Worm (Caenorhabditis elegans) whole organism, mixed stage, embryonic: ENCODE data around the gene T10B10.4.

ENCODE experiments used
- M03D4.4 ChIP-seq: sonication (generic microtip); optimal IDR thresholded peaks from 2 replicates; lab custom pipeline; 2017; ENCODE audit warnings: mild to moderate bottlenecking, missing genetic modification characterization, missing compliant biosample characterization
- bed-3 ChIP-seq: fragments of 200-800 bp; sonication (Bioruptor generic); optimal IDR thresholded peaks from 3 replicates; lab custom pipeline; 2018; ENCODE audit warnings: mild to moderate bottlenecking, missing genetic modification characterization, moderate library complexity, missing compliant biosample characterization
- blmp-1 ChIP-seq: fragments of 150-350 bp; optimal IDR thresholded peaks from 2 replicates; lab custom pipeline; 2014; ENCODE audit warnings: missing biosample characterization, missing genetic modification characterization
- ceh-39 ChIP-seq: fragments of 150-350 bp; optimal IDR thresholded peaks from 2 replicates; lab custom pipeline; 2014; ENCODE audit warnings: missing biosample characterization, missing genetic modification characterization
- ceh-43 ChIP-seq: fragments of 200-800 bp; sonication (Bioruptor generic); optimal IDR thresholded peaks from 2 replicates; lab custom pipeline; 2018; ENCODE audit warnings: mild to moderate bottlenecking, missing genetic modification characterization, moderate library complexity, missing compliant biosample characterization
- ceh-83 ChIP-seq: fragments of 200-800 bp; sonication (Bioruptor generic); optimal IDR thresholded peaks from 2 replicates; lab custom pipeline; 2018; ENCODE audit warnings: mild to moderate bottlenecking, missing genetic modification characterization, missing compliant biosample characterization
- ces-1 ChIP-seq: fragments of 150-350 bp; optimal IDR thresholded peaks from 2 replicates; lab custom pipeline; 2014; ENCODE audit warnings: missing biosample characterization, missing genetic modification reagents, missing genetic modification characterization
- cnd-1 ChIP-seq: fragments of 200-800 bp; sonication (Bioruptor generic); optimal IDR thresholded peaks from 2 replicates; lab custom pipeline; 2018; ENCODE audit warnings: mild to moderate bottlenecking, missing genetic modification characterization, missing compliant biosample characterization
- drap-1 ChIP-seq: fragments of 200-800 bp; sonication (Bioruptor generic); optimal IDR thresholded peaks from 3 replicates; lab custom pipeline; 2018; ENCODE audit warnings: mild to moderate bottlenecking, missing genetic modification characterization, missing compliant biosample characterization
- elt-1 ChIP-seq: sonication (generic microtip); optimal IDR thresholded peaks from 2 replicates; lab custom pipeline; 2017; ENCODE audit warnings: missing genetic modification characterization, mild to moderate bottlenecking, missing compliant biosample characterization, antibody characterized with exemption, moderate library complexity, borderline replicate concordance; ENCODE audit not compliant: insufficient read depth
- elt-3 ChIP-seq: fragments of 150-350 bp; optimal IDR thresholded peaks from 2 replicates; lab custom pipeline; 2014; ENCODE audit warnings: missing biosample characterization, missing genetic modification characterization
- flh-1 ChIP-seq: fragments of 200-800 bp; sonication (Bioruptor generic); optimal IDR thresholded peaks from 2 replicates; lab custom pipeline; 2018; ENCODE audit warnings: mild to moderate bottlenecking, missing genetic modification characterization, moderate library complexity, missing compliant biosample characterization
- ham-2 ChIP-seq: fragments of 200-800 bp; sonication (Bioruptor generic); optimal IDR thresholded peaks from 2 replicates; lab custom pipeline; 2018; ENCODE audit warnings: mild to moderate bottlenecking, missing genetic modification characterization, missing compliant biosample characterization
- hlh-1 ChIP-seq: fragments of 150-350 bp; optimal IDR thresholded peaks from 2 replicates; lab custom pipeline; 2014; ENCODE audit warnings: missing biosample characterization, missing genetic modification reagents, missing genetic modification characterization
- lin-13 ChIP-seq: fragments of 150-350 bp; optimal IDR thresholded peaks from 2 replicates; lab custom pipeline; 2014; ENCODE audit warnings: missing biosample characterization, missing genetic modification characterization
- lin-32 ChIP-seq: fragments of 200-800 bp; sonication (Bioruptor generic); optimal IDR thresholded peaks from 2 replicates; lab custom pipeline; 2018; ENCODE audit warnings: mild to moderate bottlenecking, missing genetic modification characterization, missing compliant biosample characterization
- lsy-2 ChIP-seq: fragments of 150-350 bp; optimal IDR thresholded peaks from 2 replicates; lab custom pipeline; 2014; ENCODE audit warnings: missing biosample characterization, missing genetic modification characterization
- mab-5 ChIP-seq: fragments of 150-350 bp; optimal IDR thresholded peaks from 2 replicates; lab custom pipeline; 2014; ENCODE audit warnings: missing biosample characterization, missing genetic modification characterization
- mep-1 ChIP-seq: fragments of 150-350 bp; optimal IDR thresholded peaks from 2 replicates; lab custom pipeline; 2017; ENCODE audit warnings: missing biosample characterization, missing genetic modification reagents, missing genetic modification characterization, inconsistent platforms
- mls-2 ChIP-seq: sonication (generic microtip); optimal IDR thresholded peaks from 2 replicates; lab custom pipeline; 2016; ENCODE audit warnings: mild to moderate bottlenecking, missing genetic modification characterization, moderate library complexity, missing compliant biosample characterization
- nhr-12 ChIP-seq: fragments of 150-350 bp; optimal IDR thresholded peaks from 2 replicates; lab custom pipeline; 2014; ENCODE audit warnings: missing biosample characterization, missing genetic modification characterization
- nhr-2 ChIP-seq: fragments of 150-350 bp; optimal IDR thresholded peaks from 2 replicates; lab custom pipeline; 2014; ENCODE audit warnings: missing biosample characterization, missing genetic modification characterization
- nhr-237 ChIP-seq: fragments of 150-350 bp; optimal IDR thresholded peaks from 2 replicates; lab custom pipeline; 2014; ENCODE audit warnings: missing biosample characterization, missing genetic modification characterization
- nhr-28 ChIP-seq: fragments of 150-350 bp; optimal IDR thresholded peaks from 2 replicates; lab custom pipeline; 2014; ENCODE audit warnings: missing biosample characterization, missing genetic modification characterization
- nhr-76 ChIP-seq: sonication (generic microtip); optimal IDR thresholded peaks from 2 replicates; lab custom pipeline; 2017; ENCODE audit warnings: missing biosample characterization, missing genetic modification characterization
- pha-4 ChIP-seq: fragments of 150-350 bp; optimal IDR thresholded peaks from 2 replicates; lab custom pipeline; 2018; ENCODE audit warnings: missing biosample characterization, missing genetic modification reagents, missing genetic modification characterization
- sem-2 ChIP-seq: fragments of 200-800 bp; sonication (Bioruptor generic); optimal IDR thresholded peaks from 2 replicates; lab custom pipeline; 2018; ENCODE audit warnings: mild to moderate bottlenecking, missing genetic modification characterization, missing compliant biosample characterization
- snpc-4 ChIP-seq: fragments of 150-350 bp; optimal IDR thresholded peaks from 2 replicates; lab custom pipeline; 2014; ENCODE audit warnings: missing biosample characterization, missing genetic modification characterization
- sptf-1 ChIP-seq: sonication (generic microtip); optimal IDR thresholded peaks from 2 replicates; lab custom pipeline; 2017; ENCODE audit warnings: mild to moderate bottlenecking, missing genetic modification characterization, moderate library complexity, missing compliant biosample characterization
- tbx-8 ChIP-seq: fragments of 200-800 bp; sonication (Bioruptor generic); optimal IDR thresholded peaks from 2 replicates; lab custom pipeline; 2018; ENCODE audit warnings: mild to moderate bottlenecking, missing genetic modification characterization, moderate library complexity, missing compliant biosample characterization
- unc-120 ChIP-seq: sonication (generic microtip); optimal IDR thresholded peaks from 2 replicates; lab custom pipeline; 2017; ENCODE audit warnings: missing genetic modification characterization, missing compliant biosample characterization; ENCODE audit not compliant: poor library complexity, severe bottlenecking
- unc-39 ChIP-seq: fragments of 150-350 bp; optimal IDR thresholded peaks from 2 replicates; lab custom pipeline; 2014; ENCODE audit warnings: missing biosample characterization, missing genetic modification characterization
- unc-62 ChIP-seq: fragments of 150-350 bp; optimal IDR thresholded peaks from 2 replicates; lab custom pipeline; 2014; ENCODE audit warnings: missing biosample characterization, missing genetic modification reagents, missing genetic modification characterization
- zip-8 ChIP-seq: fragments of 150-350 bp; optimal IDR thresholded peaks from 2 replicates; lab custom pipeline; 2014; ENCODE audit warnings: missing biosample characterization, missing genetic modification characterization
- ztf-11 ChIP-seq: fragments of 150-350 bp; optimal IDR thresholded peaks from 2 replicates; lab custom pipeline; 2014; ENCODE audit warnings: missing biosample characterization, missing genetic modification characterization

T10B10.4 gene

ce11 chrX:15188510-15188909 is 1.4 kb upstream of the T10B10.4 start:
- TF ChIP-seq nhr-237 (tag; lab: Kevin White, UChicago): no peak
- TF ChIP-seq zip-8 (tag; lab: Kevin White, UChicago): no peak
- TF ChIP-seq ces-1: no peak
- no peak for TF ChIP-seq mls-2 (tag; lab: Kevin White, UChicago)
- TF ChIP-seq unc-62 (GFP tag; lab: Kevin White, UChicago): no peak
- no peak for TF ChIP-seq elt-1 (tag; lab: Kevin White, UChicago)
- no peak for TF ChIP-seq snpc-4 (tag; lab: Kevin White, UChicago)
- no peak for TF ChIP-seq pha-4
- TF ChIP-seq nhr-2: no peak
- TF ChIP-seq ceh-83 (GFP tag; lab: Kevin White, UChicago): no peak
- TF ChIP-seq M03D4.4 (tag; lab: Kevin White, UChicago): no peak
- no peak for TF ChIP-seq hlh-1 (tag; lab: Kevin White, UChicago)
- TF ChIP-seq nhr-12 (tag; lab: Kevin White, UChicago): no peak

- TF ChIP-seq zip-8 (tag; lab: Kevin White, UChicago): no peak
- no peak for TF ChIP-seq ceh-43 (GFP tag; lab: Kevin White, UChicago)
- no peak for TF ChIP-seq mep-1 (tag; lab: Kevin White, UChicago)
- peak; percentile 65 for TF ChIP-seq hlh-1 (tag; lab: Kevin White, UChicago)
- TF ChIP-seq ztf-11 (tag; lab: Kevin White, UChicago): peak; percentile 4
- TF ChIP-seq bed-3 (GFP tag; lab: Kevin White, UChicago): no peak
- no peak for TF ChIP-seq pha-4
- TF ChIP-seq flh-1 (GFP tag; lab: Kevin White, UChicago): no peak
- TF ChIP-seq lin-13 (tag; lab: Kevin White, UChicago): no peak
- TF ChIP-seq nhr-237 (tag; lab: Kevin White, UChicago): no peak
- TF ChIP-seq lin-32 (GFP tag; lab: Kevin White, UChicago): no peak
- no peak for TF ChIP-seq elt-1 (tag; lab: Kevin White, UChicago)
- TF ChIP-seq mab-5 (tag; lab: Kevin White, UChicago): peak; percentile 4
- TF ChIP-seq tbx-8 (GFP tag; lab: Kevin White, UChicago): no peak
- TF ChIP-seq ceh-83 (GFP tag; lab: Kevin White, UChicago): no peak
- peak; percentile 40 for TF ChIP-seq mls-2 (tag; lab: Kevin White, UChicago)
- TF ChIP-seq nhr-28 (tag; lab: Kevin White, UChicago): no peak
- no peak for TF ChIP-seq snpc-4 (tag; lab: Kevin White, UChicago)
- TF ChIP-seq unc-39 (tag; lab: Kevin White, UChicago): no peak
- TF ChIP-seq drap-1 (GFP tag; lab: Kevin White, UChicago): peak; percentile 29
- no peak for TF ChIP-seq ham-2 (GFP tag; lab: Kevin White, UChicago)
- TF ChIP-seq sem-2 (GFP tag; lab: Kevin White, UChicago): no peak
- TF ChIP-seq blmp-1 (tag; lab: Kevin White, UChicago): no peak
- TF ChIP-seq elt-3 (tag; lab: Kevin White, UChicago): no peak
- peak; percentile 67 for TF ChIP-seq sptf-1 (tag; lab: Kevin White, UChicago)
- no peak for TF ChIP-seq M03D4.4 (tag; lab: Kevin White, UChicago)
- no peak for TF ChIP-seq cnd-1 (tag; lab: Kevin White, UChicago)
- TF ChIP-seq unc-120: peak; percentile 89
- TF ChIP-seq unc-62 (GFP tag; lab: Kevin White, UChicago): peak; percentile 72
- TF ChIP-seq nhr-2: no peak
- TF ChIP-seq ces-1: peak; percentile 73
- TF ChIP-seq nhr-76: no peak
- TF ChIP-seq nhr-12 (tag; lab: Kevin White, UChicago): no peak
- no peak for TF ChIP-seq ceh-39 (tag; lab: Kevin White, UChicago)
- no peak for TF ChIP-seq lsy-2 (tag; lab: Kevin White, UChicago)
These were observed 792 bp upstream of the T10B10.4 start for ce11 chrX:15188986-15189675.

ce11 chrX:15191370-15191769 is 1.4 kb downstream of the T10B10.4 start:
- TF ChIP-seq sptf-1 (tag; lab: Kevin White, UChicago) (no peak), unc-39 (tag; lab: Kevin White, UChicago) (no peak), unc-120 (no peak), tbx-8 (GFP tag; lab: Kevin White, UChicago) (no peak), nhr-76 (no peak), snpc-4 (tag; lab: Kevin White, UChicago) (no peak), zip-8 (tag; lab: Kevin White, UChicago) (peak; percentile 62)
